Fruit fly (Drosophila melanogaster) whole organism, prepupa: ENCODE results near the gene CG31109.
A peak's percentile ranks its signal among the peaks of the same experiment; 100 is the strongest.

Experiments
- Blimp-1 ChIP-seq: fragments of 200-800 bp; sonication (Bioruptor generic); optimal IDR thresholded peaks from 3 replicates; lab custom pipeline; 2017; ENCODE audit warnings: missing biosample characterization, missing genetic modification characterization, mild to moderate bottlenecking, moderate library complexity, missing genetic modification reagents
- CG10669 ChIP-seq: fragments of 200-800 bp; sonication (Bioruptor generic); optimal IDR thresholded peaks from 3 replicates; lab custom pipeline; 2018; ENCODE audit warnings: missing biosample characterization, mild to moderate bottlenecking, missing genetic modification characterization, moderate library complexity
- CG11762 ChIP-seq: fragments of 200-800 bp; sonication (Bioruptor generic); optimal IDR thresholded peaks from 3 replicates; lab custom pipeline; 2016; ENCODE audit warnings: missing biosample characterization, missing genetic modification characterization; ENCODE audit not compliant: insufficient read depth
- CG11902 ChIP-seq: fragments of 200-800 bp; sonication (Bioruptor generic); optimal IDR thresholded peaks from 3 replicates; lab custom pipeline; 2016; ENCODE audit warnings: missing biosample characterization, missing genetic modification characterization
- CG15336 ChIP-seq: fragments of 200-800 bp; sonication (Bioruptor generic); IDR thresholded peaks from 2 replicates; pipeline ENCODE4 v1.3.6; 2022; ENCODE audit warnings: missing biosample characterization, missing genetic modification characterization
- CG1621 ChIP-seq: fragments of 200-800 bp; sonication (Bioruptor generic); optimal IDR thresholded peaks from 3 replicates; lab custom pipeline; 2018; ENCODE audit warnings: missing biosample characterization, mild to moderate bottlenecking, missing genetic modification characterization
- CG16779 ChIP-seq: fragments of 200-800 bp; sonication (Bioruptor generic); optimal IDR thresholded peaks from 3 replicates; lab custom pipeline; 2017; ENCODE audit warnings: missing biosample characterization, mild to moderate bottlenecking, missing genetic modification characterization
- CG3032 ChIP-seq: fragments of 200-800 bp; optimal IDR thresholded peaks from 2 replicates; lab custom pipeline; 2019; ENCODE audit warnings: missing biosample characterization, mild to moderate bottlenecking, missing genetic modification characterization, moderate library complexity
- CG31627 ChIP-seq: fragments of 200-800 bp; sonication (Bioruptor generic); optimal IDR thresholded peaks from 3 replicates; lab custom pipeline; 2016; ENCODE audit warnings: missing biosample characterization, missing genetic modification characterization
- CG32006 ChIP-seq: fragments of 200-800 bp; sonication (Bioruptor generic); optimal IDR thresholded peaks from 3 replicates; lab custom pipeline; 2017; ENCODE audit warnings: missing biosample characterization, mild to moderate bottlenecking, missing genetic modification characterization
- CG34406 ChIP-seq: fragments of 200-800 bp; sonication (Bioruptor generic); optimal IDR thresholded peaks from 3 replicates; lab custom pipeline; 2016; ENCODE audit warnings: missing biosample characterization, missing genetic modification characterization
- CG3919 ChIP-seq: fragments of 200-800 bp; sonication (Bioruptor generic); optimal IDR thresholded peaks from 3 replicates; lab custom pipeline; 2016; ENCODE audit warnings: missing biosample characterization, missing genetic modification characterization
- CG4318 ChIP-seq: fragments of 200-800 bp; sonication (Bioruptor generic); optimal IDR thresholded peaks from 3 replicates; lab custom pipeline; 2017; ENCODE audit warnings: missing biosample characterization, mild to moderate bottlenecking, missing genetic modification characterization
- CG6163 ChIP-seq: fragments of 200-800 bp; sonication (Bioruptor generic); IDR thresholded peaks from 3 replicates; pipeline ENCODE4 v1.3.6; 2022; ENCODE audit warnings: missing biosample characterization, missing genetic modification characterization
- CG6276 ChIP-seq: fragments of 200-800 bp; sonication (Bioruptor generic); optimal IDR thresholded peaks from 2 replicates; lab custom pipeline; 2017; ENCODE audit warnings: missing biosample characterization, mild to moderate bottlenecking, missing genetic modification characterization
- CG6792 ChIP-seq: fragments of 200-800 bp; sonication (Bioruptor generic); optimal IDR thresholded peaks from 3 replicates; lab custom pipeline; 2016; ENCODE audit warnings: missing biosample characterization, missing genetic modification characterization
- CG6808 ChIP-seq: fragments of 200-800 bp; sonication (Bioruptor generic); optimal IDR thresholded peaks from 3 replicates; lab custom pipeline; 2017; ENCODE audit warnings: missing biosample characterization, missing genetic modification characterization, mild to moderate bottlenecking, moderate library complexity, missing genetic modification reagents
- CG6854 ChIP-seq: fragments of 200-800 bp; sonication (Bioruptor generic); optimal IDR thresholded peaks from 2 replicates; lab custom pipeline; 2017; ENCODE audit warnings: missing biosample characterization, mild to moderate bottlenecking, missing genetic modification characterization
- CG7368 ChIP-seq: fragments of 200-800 bp; sonication (Bioruptor generic); optimal IDR thresholded peaks from 3 replicates; lab custom pipeline; 2016; ENCODE audit warnings: missing biosample characterization, missing genetic modification characterization
- CG8119 ChIP-seq: fragments of 200-800 bp; sonication (Bioruptor generic); IDR thresholded peaks from 3 replicates; pipeline ENCODE4 v1.3.6; 2022; ENCODE audit warnings: missing biosample characterization, missing genetic modification characterization
- CG8319 ChIP-seq: fragments of 200-800 bp; sonication (Bioruptor generic); optimal IDR thresholded peaks from 3 replicates; lab custom pipeline; 2016; ENCODE audit warnings: missing biosample characterization, missing genetic modification characterization
- CG8632 ChIP-seq: fragments of 200-800 bp; sonication (Bioruptor generic); optimal IDR thresholded peaks from 3 replicates; lab custom pipeline; 2016; ENCODE audit warnings: missing biosample characterization, missing genetic modification characterization
- CG9139 ChIP-seq: fragments of 200-800 bp; sonication (Bioruptor generic); optimal IDR thresholded peaks from 3 replicates; lab custom pipeline; 2017; ENCODE audit warnings: missing biosample characterization, mild to moderate bottlenecking, missing genetic modification characterization
- Eip75B ChIP-seq: fragments of 200-800 bp; sonication (Bioruptor generic); optimal IDR thresholded peaks from 3 replicates; lab custom pipeline; 2016; ENCODE audit warnings: missing biosample characterization, missing genetic modification characterization
- Eip78C ChIP-seq: fragments of 200-800 bp; sonication (Bioruptor generic); peaks from one replicate; lab custom pipeline; 2016; ENCODE audit warnings: missing biosample characterization, missing genetic modification characterization
- Eip93F ChIP-seq: fragments of 200-800 bp; sonication (Bioruptor generic); optimal IDR thresholded peaks from 2 replicates; lab custom pipeline; 2016; ENCODE audit warnings: missing biosample characterization, mild to moderate bottlenecking, missing genetic modification characterization
- Ets21C ChIP-seq: fragments of 200-800 bp; sonication (Bioruptor generic); optimal IDR thresholded peaks from 3 replicates; lab custom pipeline; 2016; ENCODE audit warnings: missing biosample characterization, missing genetic modification characterization
- Ets96B ChIP-seq: fragments of 200-800 bp; optimal IDR thresholded peaks from 2 replicates; lab custom pipeline; 2019; ENCODE audit warnings: missing biosample characterization, mild to moderate bottlenecking, missing genetic modification characterization, moderate library complexity
- Gug ChIP-seq: fragments of 200-800 bp; sonication (Bioruptor generic); IDR thresholded peaks from 2 replicates; pipeline ENCODE4 v1.3.6; 2022; ENCODE audit warnings: missing biosample characterization, missing genetic modification characterization
- Hr38 ChIP-seq: sonication (Bioruptor generic); optimal IDR thresholded peaks from 2 replicates; lab custom pipeline; 2016; ENCODE audit warnings: missing biosample characterization, missing genetic modification characterization
- Hr39 ChIP-seq: fragments of 200-800 bp; sonication (Bioruptor generic); optimal IDR thresholded peaks from 2 replicates; lab custom pipeline; 2016; ENCODE audit warnings: missing biosample characterization, missing genetic modification characterization
- Lpt ChIP-seq: fragments of 200-800 bp; sonication (Bioruptor generic); optimal IDR thresholded peaks from 3 replicates; lab custom pipeline; 2016; ENCODE audit warnings: missing biosample characterization, missing genetic modification characterization
- Met ChIP-seq: fragments of 200-800 bp; sonication (Bioruptor generic); optimal IDR thresholded peaks from 3 replicates; lab custom pipeline; 2016; ENCODE audit warnings: missing biosample characterization, missing genetic modification characterization
- OdsH ChIP-seq: fragments of 200-800 bp; sonication (Bioruptor generic); optimal IDR thresholded peaks from 3 replicates; lab custom pipeline; 2016; ENCODE audit warnings: missing biosample characterization, missing genetic modification characterization
- Smox ChIP-seq: fragments of 200-800 bp; sonication (Bioruptor generic); optimal IDR thresholded peaks from 3 replicates; lab custom pipeline; 2016; ENCODE audit warnings: missing biosample characterization, missing genetic modification characterization
- Sox102F ChIP-seq: fragments of 200-800 bp; sonication (Bioruptor generic); optimal IDR thresholded peaks from 2 replicates; lab custom pipeline; 2016; ENCODE audit warnings: missing biosample characterization, mild to moderate bottlenecking, missing genetic modification characterization
- Sox14 ChIP-seq: fragments of 200-800 bp; sonication (Bioruptor generic); optimal IDR thresholded peaks from 3 replicates; lab custom pipeline; 2016; ENCODE audit warnings: missing biosample characterization, missing genetic modification characterization
- Sox15 ChIP-seq: fragments of 200-800 bp; sonication (Bioruptor generic); optimal IDR thresholded peaks from 3 replicates; lab custom pipeline; 2016; ENCODE audit warnings: missing biosample characterization, missing genetic modification characterization
- achi ChIP-seq: fragments of 200-800 bp; sonication (Bioruptor generic); optimal IDR thresholded peaks from 3 replicates; lab custom pipeline; 2016; ENCODE audit warnings: missing biosample characterization, missing genetic modification characterization
- cyc ChIP-seq: fragments of 200-800 bp; sonication (Bioruptor generic); optimal IDR thresholded peaks from 3 replicates; lab custom pipeline; 2016; ENCODE audit warnings: missing biosample characterization, missing genetic modification characterization
- dsx ChIP-seq: fragments of 200-800 bp; optimal IDR thresholded peaks from 3 replicates; lab custom pipeline; 2019; ENCODE audit warnings: missing biosample characterization, mild to moderate bottlenecking, missing genetic modification characterization, moderate library complexity; ENCODE audit not compliant: poor library complexity, severe bottlenecking
- fd59A ChIP-seq: fragments of 200-800 bp; sonication (Bioruptor generic); optimal IDR thresholded peaks from 2 replicates; lab custom pipeline; 2017; ENCODE audit warnings: missing biosample characterization, mild to moderate bottlenecking, missing genetic modification characterization, missing genetic modification reagents
- fd85E ChIP-seq: fragments of 200-800 bp; sonication (Bioruptor generic); optimal IDR thresholded peaks from 3 replicates; lab custom pipeline; 2016; ENCODE audit warnings: missing biosample characterization, missing genetic modification characterization
- lz ChIP-seq: fragments of 200-800 bp; sonication (Bioruptor generic); optimal IDR thresholded peaks from 3 replicates; lab custom pipeline; 2016; ENCODE audit warnings: missing biosample characterization, missing genetic modification characterization
- net ChIP-seq: fragments of 200-800 bp; sonication (Bioruptor generic); optimal IDR thresholded peaks from 3 replicates; lab custom pipeline; 2016; ENCODE audit warnings: missing biosample characterization, missing genetic modification characterization
- salr ChIP-seq, 2 experiments: fragments of 200-800 bp; sonication (Bioruptor generic); optimal IDR thresholded peaks; 3 replicates each; lab custom pipeline; 2016 to 2018; ENCODE audit warnings: missing biosample characterization in 2 of 2, missing genetic modification characterization in 2 of 2, mild to moderate bottlenecking in 1 of 2
- spab ChIP-seq: fragments of 200-800 bp; sonication (Bioruptor generic); optimal IDR thresholded peaks from 2 replicates; lab custom pipeline; 2017; ENCODE audit warnings: missing biosample characterization, mild to moderate bottlenecking, missing genetic modification characterization, missing genetic modification reagents
- ss ChIP-seq, 2 experiments: fragments of 200-800 bp; sonication (Bioruptor generic); optimal IDR thresholded peaks; 2 replicates in 1 of 2; 3 replicates in 1 of 2; lab custom pipeline; 2017 to 2018; ENCODE audit warnings: mild to moderate bottlenecking in 2 of 2, missing biosample characterization in 2 of 2, missing genetic modification characterization in 2 of 2, moderate library complexity in 1 of 2
- svp ChIP-seq: fragments of 200-800 bp; sonication (Bioruptor generic); peaks from one replicate; lab custom pipeline; 2016; ENCODE audit warnings: missing biosample characterization, missing genetic modification characterization
- topi ChIP-seq: fragments of 200-800 bp; sonication (Bioruptor generic); optimal IDR thresholded peaks from 3 replicates; lab custom pipeline; 2016; ENCODE audit warnings: missing biosample characterization, missing genetic modification characterization
- vri ChIP-seq: fragments of 200-800 bp; sonication (Bioruptor generic); optimal IDR thresholded peaks from 3 replicates; lab custom pipeline; 2016; ENCODE audit warnings: missing biosample characterization, mild to moderate bottlenecking, missing genetic modification characterization

The CG31109 gene

dm6 chr3R:25024895-25025557 is 29.4 kb downstream of the CG31109 start, which contains the start of the genes EMC6 and Hr96:
EMC6 (minus strand) TSS chr3R:25025017.
Hr96 (plus strand) TSS chr3R:25025235.
- TF ChIP-seq lz (GFP tag; lab: Kevin White, UChicago) (peak; percentile 94), CG6792 (GFP tag; lab: Kevin White, UChicago) (peak; percentile 88), fd59A (GFP tag; lab: Kevin White, UChicago) (peak; percentile 77), CG3919 (GFP tag; lab: Kevin White, UChicago) (peak; percentile 94), vri (GFP tag; lab: Kevin White, UChicago) (no peak), Eip75B (GFP tag; lab: Kevin White, UChicago) (peak; percentile 93), CG6276 (GFP tag; lab: Kevin White, UChicago) (no peak), Sox15 (GFP tag; lab: Kevin White, UChicago) (peak; percentile 87), cyc (GFP tag; lab: Kevin White, UChicago) (peak; percentile 94), CG6854 (peak; percentile 73), CG16779 (tag; lab: Kevin White, UChicago) (peak; percentile 79), CG8319 (GFP tag; lab: Kevin White, UChicago) (peak; percentile 87), CG32006 (GFP tag; lab: Kevin White, UChicago) (no peak), Lpt (GFP tag; lab: Kevin White, UChicago) (peak; percentile 81), Ets21C (GFP tag; lab: Kevin White, UChicago) (peak; percentile 90), CG15336 (peak; percentile 84), Eip93F (GFP tag; lab: Kevin White, UChicago) (peak; percentile 83), net (GFP tag; lab: Kevin White, UChicago) (peak; percentile 90), CG8632 (peak; percentile 88), Met (GFP tag; lab: Kevin White, UChicago) (peak; percentile 93), CG8119 (GFP tag; lab: Robert Waterston, UW) (peak; percentile 84), spab (GFP tag; lab: Kevin White, UChicago) (peak; percentile 75), topi (peak; percentile 91), Sox14 (GFP tag; lab: Kevin White, UChicago) (peak; percentile 93), CG34406 (GFP tag; lab: Kevin White, UChicago) (peak; percentile 88), fd85E (GFP tag; lab: Kevin White, UChicago) (peak; percentile 62), CG3032 (tag; lab: Kevin White, UChicago) (peak; percentile 90), svp (GFP tag; lab: Kevin White, UChicago) (peak; percentile 98), Smox (GFP tag; lab: Kevin White, UChicago) (peak; percentile 91), CG9139 (GFP tag; lab: Kevin White, UChicago) (no peak), CG6808 (GFP tag; lab: Kevin White, UChicago) (no peak), ss (GFP tag; optimal IDR thresholded peaks at IDR 0.05; lab: Kevin White, UChicago) (peak in 1 of 2 experiments; percentile 84), CG4318 (GFP tag; lab: Kevin White, UChicago) (no peak), Ets96B (tag; lab: Kevin White, UChicago) (peak; percentile 84), CG7368 (GFP tag; lab: Kevin White, UChicago) (peak; percentile 85), salr (GFP tag; optimal IDR thresholded peaks at IDR 0.05; lab: Kevin White, UChicago) (peak in 1 of 2 experiments; percentile 89), Eip78C (GFP tag; lab: Kevin White, UChicago) (peak; percentile 97), Sox102F (peak; percentile 93), Blimp-1 (GFP tag; lab: Kevin White, UChicago) (peak; percentile 62), achi (peak; percentile 88), Hr39 (GFP tag; lab: Kevin White, UChicago) (peak; percentile 92), Hr38 (GFP tag; lab: Kevin White, UChicago) (peak; percentile 54), CG11762 (GFP tag; lab: Kevin White, UChicago) (peak; percentile 87), CG10669 (GFP tag; lab: Kevin White, UChicago) (peak; percentile 87), CG1621 (tag; lab: Kevin White, UChicago) (peak; percentile 97), dsx (GFP tag; lab: Kevin White, UChicago) (peak; percentile 81), OdsH (peak; percentile 94), CG6163 (GFP tag; lab: Robert Waterston, UW) (peak; percentile 96), CG11902 (peak; percentile 85), Gug (GFP tag; lab: Robert Waterston, UW) (peak; percentile 92), CG31627 (GFP tag; lab: Kevin White, UChicago) (peak; percentile 93)
